Fruit fly (Drosophila melanogaster): ENCODE measurements around the gene dbr.

Gene dbr

DNA sequence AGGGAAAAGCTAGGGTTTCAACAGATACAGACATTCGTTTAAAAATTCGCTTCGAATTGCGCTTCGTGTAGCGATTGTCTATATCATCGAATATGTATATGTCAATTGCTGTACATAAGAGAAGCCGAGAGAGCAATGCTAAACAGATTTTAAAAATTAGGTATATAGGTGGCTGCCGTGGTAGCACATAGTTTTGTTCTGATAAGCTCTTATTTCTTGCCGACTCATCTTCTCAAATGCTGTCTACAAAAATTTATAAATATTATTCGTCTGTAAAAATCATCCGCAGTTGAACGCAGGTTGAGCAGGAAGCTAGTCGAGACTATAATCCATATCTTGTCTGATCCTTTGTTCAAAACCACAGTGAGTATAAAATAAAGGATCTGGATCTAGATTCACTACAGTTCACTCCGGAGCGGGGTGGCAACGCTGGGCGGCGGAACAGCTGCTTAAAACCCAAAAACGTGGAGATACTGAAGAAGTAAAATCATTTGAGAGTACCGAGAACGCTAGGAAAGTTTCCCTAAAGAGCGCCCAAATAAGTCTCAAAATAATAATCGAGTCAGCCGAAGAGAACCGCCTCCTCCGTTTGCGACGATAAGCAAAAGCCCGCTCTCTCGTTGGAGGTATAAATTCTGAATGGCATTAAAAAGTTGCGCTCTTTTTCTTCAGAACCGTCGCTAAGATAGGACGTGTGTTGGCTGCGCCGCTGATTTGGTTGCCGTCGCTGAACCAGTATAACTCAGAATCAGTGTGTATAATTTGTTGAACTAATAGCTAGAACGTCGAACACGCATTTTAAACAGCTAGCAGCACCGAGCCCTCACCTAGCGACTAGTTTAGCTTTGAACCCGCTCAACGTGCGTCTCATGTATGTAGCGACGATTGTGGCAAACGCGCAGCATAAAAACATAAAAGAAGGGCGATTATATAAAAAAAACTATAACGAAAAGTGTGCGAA, 41.5 kb downstream of the dbr start:
- TF ChIP-seq noc (tag; optimal IDR thresholded peaks at IDR 0.05): no peak

dm6 chr2L:109098-109799, 43.0 kb downstream of the dbr start:
- TF ChIP-seq noc (tag; optimal IDR thresholded peaks at IDR 0.05): peak; percentile 24

dm6 chr2L:110046-110445, 43.8 kb downstream of the dbr start:
- TF ChIP-seq noc (tag; optimal IDR thresholded peaks at IDR 0.05): no peak

DNA sequence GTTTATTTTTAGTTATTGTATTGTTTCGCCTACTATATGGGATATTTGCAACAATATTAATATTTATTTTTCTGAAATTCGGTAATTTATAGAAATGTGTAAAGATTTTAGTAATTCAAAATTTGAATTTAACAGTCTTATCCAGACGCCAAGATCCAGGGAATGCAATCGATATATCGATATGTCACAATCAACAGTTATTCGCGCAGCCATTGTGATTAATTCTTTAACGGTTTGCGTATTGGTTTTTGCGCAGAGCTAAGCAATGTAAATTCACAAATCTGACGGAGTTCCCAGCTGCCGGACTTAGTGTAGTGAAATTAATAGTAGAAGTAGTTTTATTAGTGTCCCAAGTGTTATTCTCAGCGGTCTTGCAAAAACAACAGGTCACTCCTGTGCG, 48.1 kb downstream of the dbr start, which contains the start of gene ND-15:
TSS of gene ND-15 (plus strand) at position 298 of the 400 bp plus-strand sequence.
- no peak for TF ChIP-seq noc (tag; optimal IDR thresholded peaks at IDR 0.05)

DNA sequence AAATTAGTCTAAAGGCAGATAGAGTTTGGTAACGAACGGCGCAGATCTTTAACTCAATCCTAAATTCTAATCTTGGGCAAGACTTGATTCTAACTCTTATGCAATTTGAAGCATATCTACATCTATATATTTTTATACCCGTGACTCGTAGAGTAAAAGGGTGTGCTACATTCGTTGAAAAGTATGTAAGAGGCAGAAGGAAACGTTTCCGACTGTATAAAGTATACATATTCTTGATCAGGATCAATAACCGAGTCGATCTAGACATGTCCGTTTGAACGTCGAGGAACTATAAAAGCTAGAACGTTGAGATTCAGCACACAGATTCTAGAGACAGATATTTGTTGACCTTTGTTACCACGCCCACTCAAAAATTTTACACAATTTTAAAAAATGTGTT, 50.1 kb downstream of the dbr start, which contains the start of gene CG13694:
TSS of gene CG13694 (minus strand) at position 101 of the 400 bp plus-strand sequence.
- no peak for TF ChIP-seq noc (tag; optimal IDR thresholded peaks at IDR 0.05)

dm6 chr2L:117750-118149, 51.5 kb downstream of the dbr start:
- TF ChIP-seq noc (tag; optimal IDR thresholded peaks at IDR 0.05): no peak

All from whole organism, larva.